Fruit fly (Drosophila melanogaster) whole organism, embryonic: ENCODE results near the gene Nmdar1.
A peak's percentile ranks its signal among the peaks of the same experiment; 100 is the strongest.

ENCODE experiments used
- Abd-B ChIP-seq: fragments of 200-800 bp; sonication (Bioruptor generic); optimal IDR thresholded peaks from 2 replicates; lab custom pipeline; 2018; ENCODE audit warnings: missing biosample characterization, mild to moderate bottlenecking, missing genetic modification characterization, moderate library complexity
- Atf6 ChIP-seq: fragments of 200-800 bp; sonication (Bioruptor generic); IDR thresholded peaks from 2 replicates; pipeline ENCODE4 v1.3.6; 2022; ENCODE audit warnings: missing biosample characterization, missing genetic modification characterization
- CG10959 ChIP-seq: fragments of 200-800 bp; sonication (Bioruptor generic); IDR thresholded peaks from 2 replicates; pipeline ENCODE4 v1.3.6; 2022; ENCODE audit warnings: missing biosample characterization, missing genetic modification characterization
- CG1233 ChIP-seq: fragments of 200-800 bp; sonication (Bioruptor generic); optimal IDR thresholded peaks from 4 replicates; lab custom pipeline; 2018; ENCODE audit warnings: missing biosample characterization, mild to moderate bottlenecking, missing genetic modification characterization
- CG14860 ChIP-seq: fragments of 200-800 bp; sonication (Bioruptor generic); IDR thresholded peaks from 3 replicates; pipeline ENCODE4 v1.3.6; 2022; ENCODE audit warnings: missing biosample characterization, missing genetic modification characterization; ENCODE audit not compliant: partially characterized antibody
- CG15696 ChIP-seq: fragments of 200-800 bp; sonication (Bioruptor generic); optimal IDR thresholded peaks from 2 replicates; lab custom pipeline; 2019; ENCODE audit warnings: missing biosample characterization, mild to moderate bottlenecking, missing genetic modification characterization, moderate library complexity
- CG16815 ChIP-seq: fragments of 200-800 bp; sonication (Bioruptor generic); optimal IDR thresholded peaks from 3 replicates; lab custom pipeline; 2017; ENCODE audit warnings: missing biosample characterization, mild to moderate bottlenecking, missing genetic modification characterization
- CG1832 ChIP-seq: fragments of 200-800 bp; sonication (Bioruptor generic); optimal IDR thresholded peaks from 2 replicates; lab custom pipeline; 2017; ENCODE audit warnings: missing biosample characterization, mild to moderate bottlenecking, missing genetic modification characterization, inconsistent platforms
- CG31441 ChIP-seq: fragments of 200-800 bp; sonication (Bioruptor generic); IDR thresholded peaks from 2 replicates; pipeline ENCODE4 v1.3.6; 2022; ENCODE audit warnings: missing biosample characterization, missing genetic modification characterization
- CG32532 ChIP-seq: fragments of 200-800 bp; sonication (Bioruptor generic); IDR thresholded peaks from 2 replicates; pipeline ENCODE4 v1.3.6; 2022; ENCODE audit warnings: missing biosample characterization, missing genetic modification characterization
- CG34376 ChIP-seq: fragments of 200-800 bp; sonication (Bioruptor generic); optimal IDR thresholded peaks from 2 replicates; lab custom pipeline; 2018; ENCODE audit warnings: missing biosample characterization, mild to moderate bottlenecking, missing genetic modification characterization
- CG4404 ChIP-seq: fragments of 200-800 bp; sonication (Bioruptor generic); IDR thresholded peaks from 2 replicates; pipeline ENCODE4 v1.3.6; 2022; ENCODE audit warnings: missing biosample characterization, missing genetic modification characterization
- CG4617 ChIP-seq: fragments of 200-800 bp; sonication (Bioruptor generic); optimal IDR thresholded peaks from 3 replicates; lab custom pipeline; 2016; ENCODE audit warnings: missing biosample characterization, missing genetic modification characterization, borderline replicate concordance
- CG6272 ChIP-seq: fragments of 200-800 bp; sonication (Bioruptor generic); IDR thresholded peaks from 2 replicates; pipeline ENCODE4 v1.3.6; 2022; ENCODE audit warnings: missing biosample characterization, missing genetic modification characterization
- CG6683 ChIP-seq: fragments of 200-800 bp; sonication (Bioruptor generic); optimal IDR thresholded peaks from 2 replicates; lab custom pipeline; 2017; ENCODE audit warnings: missing biosample characterization, mild to moderate bottlenecking, missing genetic modification characterization, missing genetic modification reagents
- CG6813 ChIP-seq: fragments of 200-800 bp; sonication (Bioruptor generic); optimal IDR thresholded peaks from 2 replicates; lab custom pipeline; 2017; ENCODE audit warnings: missing biosample characterization, missing genetic modification characterization, mild to moderate bottlenecking, moderate library complexity, missing genetic modification reagents
- CG8765 ChIP-seq: fragments of 200-800 bp; sonication (Bioruptor generic); IDR thresholded peaks from 2 replicates; pipeline ENCODE4 v1.3.6; 2022; ENCODE audit warnings: missing biosample characterization, missing genetic modification characterization
- Camta ChIP-seq: fragments of 200-800 bp; sonication (Bioruptor generic); optimal IDR thresholded peaks from 2 replicates; lab custom pipeline; 2016; ENCODE audit warnings: missing biosample characterization, missing genetic modification characterization
- Dll ChIP-seq: fragments of 200-800 bp; sonication (Bioruptor generic); IDR thresholded peaks from 4 replicates; pipeline ENCODE4 v1.3.6; 2022; ENCODE audit warnings: missing biosample characterization, missing genetic modification characterization; ENCODE audit not compliant: partially characterized antibody
- Gsc ChIP-seq: fragments of 200-800 bp; sonication (Bioruptor generic); IDR thresholded peaks from 2 replicates; pipeline ENCODE4 v1.3.6; 2022; ENCODE audit warnings: missing biosample characterization, missing genetic modification characterization
- Hmr ChIP-seq: fragments of 200-800 bp; sonication (Bioruptor generic); optimal IDR thresholded peaks from 3 replicates; lab custom pipeline; 2017; ENCODE audit warnings: mild to moderate bottlenecking, missing biosample characterization, missing genetic modification reagents, missing genetic modification characterization
- Lhr ChIP-seq: fragments of 200-800 bp; sonication (Bioruptor generic); optimal IDR thresholded peaks from 3 replicates; lab custom pipeline; 2017; ENCODE audit warnings: mild to moderate bottlenecking, missing biosample characterization, missing genetic modification reagents, missing genetic modification characterization
- Lpt ChIP-seq: fragments of >200 bp; optimal IDR thresholded peaks from 2 replicates; lab custom pipeline; 2018; ENCODE audit warnings: missing biosample characterization, missing genetic modification characterization
- Max ChIP-seq: fragments of 200-800 bp; sonication (Bioruptor generic); optimal IDR thresholded peaks from 2 replicates; lab custom pipeline; 2016; ENCODE audit warnings: missing biosample characterization, mild to moderate bottlenecking, missing genetic modification characterization
- NK7.1 ChIP-seq: fragments of 200-800 bp; sonication (Bioruptor generic); optimal IDR thresholded peaks from 3 replicates; lab custom pipeline; 2016; ENCODE audit warnings: missing biosample characterization, missing genetic modification characterization
- Nf-YC ChIP-seq: fragments of 200-800 bp; optimal IDR thresholded peaks from 3 replicates; lab custom pipeline; 2019; ENCODE audit warnings: missing biosample characterization, mild to moderate bottlenecking, missing genetic modification characterization, moderate library complexity
- PHDP ChIP-seq: fragments of 200-800 bp; sonication (Bioruptor generic); optimal IDR thresholded peaks from 3 replicates; lab custom pipeline; 2018; ENCODE audit warnings: missing biosample characterization, mild to moderate bottlenecking, missing genetic modification characterization, moderate library complexity
- Pdp1 ChIP-seq, 2 experiments: fragments of 200-800 bp; sonication (Bioruptor generic); optimal IDR thresholded peaks; 3 replicates each; lab custom pipeline; 2016; ENCODE audit warnings: missing biosample characterization in 2 of 2, missing genetic modification characterization in 2 of 2, mild to moderate bottlenecking in 1 of 2, moderate library complexity in 1 of 2
- Ssrp ChIP-seq: fragments of 200-800 bp; sonication (Bioruptor generic); optimal IDR thresholded peaks from 2 replicates; lab custom pipeline; 2018; ENCODE audit warnings: missing biosample characterization, mild to moderate bottlenecking, missing genetic modification characterization, moderate library complexity
- Tbp ChIP-seq: fragments of >200 bp; optimal IDR thresholded peaks from 2 replicates; lab custom pipeline; 2018; ENCODE audit warnings: missing biosample characterization, missing genetic modification characterization
- Xbp1 ChIP-seq: fragments of 200-800 bp; sonication (Bioruptor generic); optimal IDR thresholded peaks from 3 replicates; lab custom pipeline; 2016; ENCODE audit warnings: missing biosample characterization, mild to moderate bottlenecking, missing genetic modification characterization
- bowl ChIP-seq: fragments of 200-800 bp; sonication (Bioruptor generic); IDR thresholded peaks from 2 replicates; pipeline ENCODE4 v1.3.6; 2022; ENCODE audit warnings: missing biosample characterization, missing genetic modification characterization
- br ChIP-seq: fragments of >200 bp; optimal IDR thresholded peaks from 2 replicates; lab custom pipeline; 2017
- caup ChIP-seq: fragments of 200-800 bp; sonication (Bioruptor generic); optimal IDR thresholded peaks from 3 replicates; lab custom pipeline; 2017; ENCODE audit warnings: missing biosample characterization, mild to moderate bottlenecking, missing genetic modification characterization, moderate library complexity; ENCODE audit not compliant: severe bottlenecking
- emc ChIP-seq: fragments of 200-800 bp; sonication (Bioruptor generic); optimal IDR thresholded peaks from 2 replicates; lab custom pipeline; 2016; ENCODE audit warnings: missing biosample characterization, missing genetic modification characterization
- fd102C ChIP-seq: fragments of 200-800 bp; sonication (Bioruptor generic); optimal IDR thresholded peaks from 2 replicates; lab custom pipeline; 2018; ENCODE audit warnings: missing biosample characterization, mild to moderate bottlenecking, missing genetic modification characterization, moderate library complexity
- fd96Cb ChIP-seq: fragments of 200-800 bp; sonication (Bioruptor generic); optimal IDR thresholded peaks from 2 replicates; lab custom pipeline; 2018; ENCODE audit warnings: missing biosample characterization, mild to moderate bottlenecking, missing genetic modification characterization, moderate library complexity
- gt ChIP-seq: fragments of 200-800 bp; sonication (Bioruptor generic); IDR thresholded peaks from 2 replicates; pipeline ENCODE4 v1.3.6; 2022; ENCODE audit warnings: missing biosample characterization, missing genetic modification characterization
- kni ChIP-seq: fragments of 200-800 bp; sonication (Bioruptor generic); optimal IDR thresholded peaks from 3 replicates; lab custom pipeline; 2017; ENCODE audit warnings: mild to moderate bottlenecking, missing biosample characterization, missing genetic modification reagents, missing genetic modification characterization
- knrl ChIP-seq: fragments of 200-800 bp; sonication (Bioruptor generic); IDR thresholded peaks from 3 replicates; pipeline ENCODE4 v1.3.6; 2022; ENCODE audit warnings: missing biosample characterization, missing genetic modification characterization; ENCODE audit not compliant: partially characterized antibody
- nerfin-2 ChIP-seq: fragments of 200-800 bp; sonication (Bioruptor generic); IDR thresholded peaks from 2 replicates; pipeline ENCODE4 v1.3.6; 2022; ENCODE audit warnings: missing biosample characterization, missing genetic modification characterization; ENCODE audit not compliant: partially characterized antibody
- onecut ChIP-seq: fragments of 200-800 bp; sonication (Bioruptor generic); IDR thresholded peaks from 2 replicates; pipeline ENCODE4 v1.3.6; 2022; ENCODE audit warnings: missing biosample characterization, missing genetic modification characterization
- row ChIP-seq: fragments of 200-800 bp; sonication (Bioruptor generic); IDR thresholded peaks from 3 replicates; pipeline ENCODE4 v1.3.6; 2022; ENCODE audit warnings: missing biosample characterization, missing genetic modification characterization
- sima ChIP-seq: fragments of 200-800 bp; sonication (Bioruptor generic); optimal IDR thresholded peaks from 2 replicates; lab custom pipeline; 2016; ENCODE audit warnings: missing biosample characterization, missing genetic modification characterization
- slp2 ChIP-seq: fragments of 200-800 bp; sonication (Bioruptor generic); optimal IDR thresholded peaks from 2 replicates; lab custom pipeline; 2016; ENCODE audit warnings: missing biosample characterization, missing genetic modification characterization
- sr ChIP-seq: fragments of 200-800 bp; sonication (Bioruptor generic); IDR thresholded peaks from 3 replicates; pipeline ENCODE4 v1.3.6; 2022; ENCODE audit warnings: missing biosample characterization, missing genetic modification characterization
- tll ChIP-seq, 2 experiments: fragments of 200-800 bp in 1 of 2; fragments of >200 bp in 1 of 2; sonication (Bioruptor generic) in 1 of 2; optimal IDR thresholded peaks; 2 replicates each; lab custom pipeline; 2017 to 2019; ENCODE audit warnings: missing biosample characterization in 2 of 2, missing genetic modification characterization in 2 of 2, mild to moderate bottlenecking in 1 of 2, moderate library complexity in 1 of 2
- tna ChIP-seq: fragments of 200-800 bp; sonication (Bioruptor generic); IDR thresholded peaks from 2 replicates; pipeline ENCODE4 v1.3.6; 2022; ENCODE audit warnings: missing biosample characterization, missing genetic modification characterization; ENCODE audit not compliant: partially characterized antibody
- trem ChIP-seq: fragments of 200-800 bp; optimal IDR thresholded peaks from 3 replicates; lab custom pipeline; 2019; ENCODE audit warnings: missing biosample characterization, mild to moderate bottlenecking, missing genetic modification characterization, moderate library complexity
- unpg ChIP-seq: fragments of 200-800 bp; sonication (Bioruptor generic); optimal IDR thresholded peaks from 3 replicates; lab custom pipeline; 2018; ENCODE audit warnings: missing biosample characterization, mild to moderate bottlenecking, missing genetic modification characterization, moderate library complexity

Nmdar1 gene

dm6 chr3R:5466875-5467274 lies 56.3 kb downstream of the Nmdar1 start, which contains the start of gene RpL35A (continued):
- TF ChIP-seq CG10959 (GFP tag; lab: Robert Waterston, UW) (no peak), emc (GFP tag; lab: Kevin White, UChicago) (peak; percentile 12), CG6813 (GFP tag; lab: Kevin White, UChicago) (peak; percentile 84), CG14860 (GFP tag; lab: Robert Waterston, UW) (no peak), unpg (GFP tag; lab: Kevin White, UChicago) (peak; percentile 80), gt (GFP tag; lab: Robert Waterston, UW) (no peak), fd96Cb (tag; lab: Kevin White, UChicago) (no peak), CG31441 (GFP tag; lab: Robert Waterston, UW) (peak; percentile 70), tna (no peak), Xbp1 (peak; percentile 51), row (GFP tag; lab: Robert Waterston, UW) (0 out of 3 replicates have a peak, but pooled peaks have one; percentile 40), trem (tag; lab: Kevin White, UChicago) (peak; percentile 61), Nf-YC (tag; lab: Kevin White, UChicago) (peak; percentile 68), CG34376 (peak; percentile 96), onecut (GFP tag; lab: Robert Waterston, UW) (peak; percentile 70), PHDP (tag; lab: Kevin White, UChicago) (peak; percentile 79), caup (GFP tag; lab: Kevin White, UChicago) (peak; percentile 92), kni (GFP tag; lab: Kevin White, UChicago) (peak; percentile 74), Atf6 (GFP tag; lab: Robert Waterston, UW) (peak; percentile 70), Tbp (no peak), CG1832 (GFP tag; lab: Kevin White, UChicago) (no peak), CG32532 (peak; percentile 73), Ssrp (tag; lab: Kevin White, UChicago) (no peak), sr (GFP tag; lab: Robert Waterston, UW) (peak; percentile 74; the same call in 2 of the 3 replicates), slp2 (peak; percentile 57), CG4404 (GFP tag; lab: Robert Waterston, UW) (no peak), Dll (no peak), Abd-B (GFP tag; lab: Kevin White, UChicago) (no peak), Hmr (GFP tag; lab: Kevin White, UChicago) (peak; percentile 90), br (no peak), CG16815 (GFP tag; lab: Kevin White, UChicago) (no peak), Pdp1 (GFP tag; optimal IDR thresholded peaks at IDR 0.05; lab: Kevin White, UChicago) (peak in 1 of 2 experiments; percentile 67), sima (peak; percentile 12), CG8765 (GFP tag; lab: Robert Waterston, UW) (no peak), bowl (GFP tag; lab: Robert Waterston, UW) (0 out of 2 replicates have a peak, but pooled peaks have one; percentile 15), CG4617 (GFP tag; lab: Kevin White, UChicago) (peak; percentile 21), Lpt (no peak), nerfin-2 (no peak), Camta (peak; percentile 69), fd102C (GFP tag; lab: Kevin White, UChicago) (peak; percentile 43), CG6272 (no peak), CG1233 (GFP tag; lab: Kevin White, UChicago) (peak; percentile 87), CG15696 (tag; lab: Kevin White, UChicago) (no peak), tll (GFP tag; optimal IDR thresholded peaks at IDR 0.05; lab: Kevin White, UChicago) (no peak), NK7.1 (GFP tag; lab: Kevin White, UChicago) (peak; percentile 50), Lhr (GFP tag; lab: Kevin White, UChicago) (peak; percentile 62), Max (GFP tag; lab: Kevin White, UChicago) (peak; percentile 70), CG6683 (GFP tag; lab: Kevin White, UChicago) (peak; percentile 48), knrl (no peak), Gsc (no peak)
